Worm (Caenorhabditis elegans) whole organism, L3 larva: ENCODE results near the gene C15H7.4.

Experiments used
- ama-1 ChIP-seq: fragments of 150-350 bp; optimal IDR thresholded peaks from 2 replicates; lab custom pipeline; 2018
- ceh-28 ChIP-seq: fragments of 150-350 bp; optimal IDR thresholded peaks from 2 replicates; lab custom pipeline; 2014; ENCODE audit warnings: missing biosample characterization, missing genetic modification reagents, missing genetic modification characterization
- ceh-82 ChIP-seq: fragments of 150-350 bp; optimal IDR thresholded peaks from 2 replicates; lab custom pipeline; 2014; ENCODE audit warnings: missing biosample characterization, missing genetic modification characterization
- fkh-10 ChIP-seq: sonication (generic microtip); optimal IDR thresholded peaks from 2 replicates; lab custom pipeline; 2017; ENCODE audit warnings: missing biosample characterization, missing genetic modification reagents, missing genetic modification characterization
- fos-1 ChIP-seq: fragments of 150-350 bp; optimal IDR thresholded peaks from 2 replicates; lab custom pipeline; 2014; ENCODE audit warnings: missing biosample characterization, missing genetic modification characterization
- lin-15B ChIP-seq: fragments of 150-350 bp; optimal IDR thresholded peaks from 2 replicates; lab custom pipeline; 2014; ENCODE audit warnings: missing biosample characterization, missing genetic modification characterization
- pha-4 ChIP-seq: fragments of 150-350 bp; optimal IDR thresholded peaks from 2 replicates; lab custom pipeline; 2014; ENCODE audit warnings: missing biosample characterization, missing genetic modification reagents, missing genetic modification characterization
- sea-2 ChIP-seq: fragments of 150-350 bp; sonication (generic microtip); optimal IDR thresholded peaks from 4 replicates; lab custom pipeline; 2014; ENCODE audit warnings: missing biosample characterization, missing genetic modification reagents, missing genetic modification characterization
- snpc-4 ChIP-seq: fragments of 150-350 bp; optimal IDR thresholded peaks from 2 replicates; lab custom pipeline; 2014; ENCODE audit warnings: missing biosample characterization, missing genetic modification characterization
- tbx-2 ChIP-seq: sonication (generic microtip); optimal IDR thresholded peaks from 2 replicates; lab custom pipeline; 2016; ENCODE audit warnings: mild to moderate bottlenecking, missing genetic modification characterization, missing compliant biosample characterization
- unc-62 ChIP-seq: fragments of 150-350 bp; sonication (generic microtip); optimal IDR thresholded peaks from 4 replicates; lab custom pipeline; 2014; ENCODE audit warnings: missing biosample characterization, missing genetic modification reagents, missing genetic modification characterization
- ztf-11 ChIP-seq: fragments of 150-350 bp; optimal IDR thresholded peaks from 2 replicates; lab custom pipeline; 2014; ENCODE audit warnings: missing biosample characterization, missing genetic modification characterization

DNA sequence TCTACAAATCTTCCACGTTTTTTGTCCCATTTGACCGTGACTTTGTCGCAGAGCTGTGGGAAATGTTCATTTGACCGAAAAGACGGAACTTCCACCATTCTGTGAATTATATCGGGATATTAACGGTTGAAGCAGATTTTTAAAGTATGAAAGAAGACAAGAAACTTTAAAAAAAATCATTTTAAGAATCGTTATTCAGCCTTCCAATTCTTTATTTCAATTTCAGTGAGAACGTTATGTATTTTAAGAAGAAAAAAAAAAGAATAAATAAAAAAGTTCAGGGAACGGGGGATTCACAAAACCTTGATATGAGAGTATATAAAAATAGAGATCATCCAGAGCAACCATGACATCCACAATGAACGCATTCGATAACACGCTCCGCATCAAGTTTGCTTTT is 38.8 kb upstream of the C15H7.4 start, which contains the start of gene set-3:
- TF ChIP-seq fos-1 (tag; lab: Kevin White, UChicago): no peak
- no peak for TF ChIP-seq snpc-4 (tag; lab: Kevin White, UChicago)
- TF ChIP-seq sea-2 (GFP tag; lab: Kevin White, UChicago): no peak
- TF ChIP-seq ama-1 (lab: Kevin White, UChicago): no peak
- no peak for TF ChIP-seq fkh-10 (GFP tag; lab: Kevin White, UChicago)
- no peak for TF ChIP-seq unc-62 (GFP tag; lab: Kevin White, UChicago)
- no peak for TF ChIP-seq pha-4
- no peak for TF ChIP-seq tbx-2 (tag; lab: Kevin White, UChicago)
- no peak for TF ChIP-seq ceh-28 (tag; lab: Kevin White, UChicago)
- TF ChIP-seq ztf-11 (tag; lab: Kevin White, UChicago): no peak
- no peak for TF ChIP-seq lin-15B (tag; lab: Kevin White, UChicago)
- no peak for TF ChIP-seq ceh-82 (tag; lab: Kevin White, UChicago)
